Worm (Caenorhabditis elegans): ENCODE results near the gene Y113G7A.14.

ce11 chrV:20097164-20097563 lies 41.1 kb downstream of the Y113G7A.14 start:
- TF ChIP-seq tab-1 (GFP tag; IDR thresholded peaks at IDR 0.05) (no peak), klf-2 (GFP tag; conservative IDR thresholded peaks at IDR 0.05) (no peak), cog-1 (tag; optimal IDR thresholded peaks at IDR 0.05) (no peak)

Measured in whole organism, midembryonic.